Worm (Caenorhabditis elegans) whole organism, mixed stage, embryonic: Measurements from ENCODE around the gene sri-54.
A peak's percentile ranks its signal among the peaks of the same experiment; 100 is the strongest.

Experiments used
- M03D4.4 ChIP-seq: sonication (generic microtip); optimal IDR thresholded peaks from 2 replicates; lab custom pipeline; 2017; ENCODE audit warnings: mild to moderate bottlenecking, missing genetic modification characterization, missing compliant biosample characterization
- bed-3 ChIP-seq: fragments of 200-800 bp; sonication (Bioruptor generic); optimal IDR thresholded peaks from 3 replicates; lab custom pipeline; 2018; ENCODE audit warnings: mild to moderate bottlenecking, missing genetic modification characterization, moderate library complexity, missing compliant biosample characterization
- blmp-1 ChIP-seq: fragments of 150-350 bp; optimal IDR thresholded peaks from 2 replicates; lab custom pipeline; 2014; ENCODE audit warnings: missing biosample characterization, missing genetic modification characterization
- ceh-39 ChIP-seq: fragments of 150-350 bp; optimal IDR thresholded peaks from 2 replicates; lab custom pipeline; 2014; ENCODE audit warnings: missing biosample characterization, missing genetic modification characterization
- ceh-43 ChIP-seq: fragments of 200-800 bp; sonication (Bioruptor generic); optimal IDR thresholded peaks from 2 replicates; lab custom pipeline; 2018; ENCODE audit warnings: mild to moderate bottlenecking, missing genetic modification characterization, moderate library complexity, missing compliant biosample characterization
- ceh-83 ChIP-seq: fragments of 200-800 bp; sonication (Bioruptor generic); optimal IDR thresholded peaks from 2 replicates; lab custom pipeline; 2018; ENCODE audit warnings: mild to moderate bottlenecking, missing genetic modification characterization, missing compliant biosample characterization
- ces-1 ChIP-seq: fragments of 150-350 bp; optimal IDR thresholded peaks from 2 replicates; lab custom pipeline; 2014; ENCODE audit warnings: missing biosample characterization, missing genetic modification reagents, missing genetic modification characterization
- cnd-1 ChIP-seq: fragments of 200-800 bp; sonication (Bioruptor generic); optimal IDR thresholded peaks from 2 replicates; lab custom pipeline; 2018; ENCODE audit warnings: mild to moderate bottlenecking, missing genetic modification characterization, missing compliant biosample characterization
- drap-1 ChIP-seq: fragments of 200-800 bp; sonication (Bioruptor generic); optimal IDR thresholded peaks from 3 replicates; lab custom pipeline; 2018; ENCODE audit warnings: mild to moderate bottlenecking, missing genetic modification characterization, missing compliant biosample characterization
- elt-1 ChIP-seq: sonication (generic microtip); optimal IDR thresholded peaks from 2 replicates; lab custom pipeline; 2017; ENCODE audit warnings: missing genetic modification characterization, mild to moderate bottlenecking, missing compliant biosample characterization, antibody characterized with exemption, moderate library complexity, borderline replicate concordance; ENCODE audit not compliant: insufficient read depth
- elt-3 ChIP-seq: fragments of 150-350 bp; optimal IDR thresholded peaks from 2 replicates; lab custom pipeline; 2014; ENCODE audit warnings: missing biosample characterization, missing genetic modification characterization
- ham-2 ChIP-seq: fragments of 200-800 bp; sonication (Bioruptor generic); optimal IDR thresholded peaks from 2 replicates; lab custom pipeline; 2018; ENCODE audit warnings: mild to moderate bottlenecking, missing genetic modification characterization, missing compliant biosample characterization
- hlh-1 ChIP-seq: fragments of 150-350 bp; optimal IDR thresholded peaks from 2 replicates; lab custom pipeline; 2014; ENCODE audit warnings: missing biosample characterization, missing genetic modification reagents, missing genetic modification characterization
- lin-13 ChIP-seq: fragments of 150-350 bp; optimal IDR thresholded peaks from 2 replicates; lab custom pipeline; 2014; ENCODE audit warnings: missing biosample characterization, missing genetic modification characterization
- lin-32 ChIP-seq: fragments of 200-800 bp; sonication (Bioruptor generic); optimal IDR thresholded peaks from 2 replicates; lab custom pipeline; 2018; ENCODE audit warnings: mild to moderate bottlenecking, missing genetic modification characterization, missing compliant biosample characterization
- lsy-2 ChIP-seq: fragments of 150-350 bp; optimal IDR thresholded peaks from 2 replicates; lab custom pipeline; 2014; ENCODE audit warnings: missing biosample characterization, missing genetic modification characterization
- mab-5 ChIP-seq: fragments of 150-350 bp; optimal IDR thresholded peaks from 2 replicates; lab custom pipeline; 2014; ENCODE audit warnings: missing biosample characterization, missing genetic modification characterization
- mep-1 ChIP-seq: fragments of 150-350 bp; optimal IDR thresholded peaks from 2 replicates; lab custom pipeline; 2017; ENCODE audit warnings: missing biosample characterization, missing genetic modification reagents, missing genetic modification characterization, inconsistent platforms
- mls-2 ChIP-seq: sonication (generic microtip); optimal IDR thresholded peaks from 2 replicates; lab custom pipeline; 2016; ENCODE audit warnings: mild to moderate bottlenecking, missing genetic modification characterization, moderate library complexity, missing compliant biosample characterization
- nhr-12 ChIP-seq: fragments of 150-350 bp; optimal IDR thresholded peaks from 2 replicates; lab custom pipeline; 2014; ENCODE audit warnings: missing biosample characterization, missing genetic modification characterization
- nhr-2 ChIP-seq: fragments of 150-350 bp; optimal IDR thresholded peaks from 2 replicates; lab custom pipeline; 2014; ENCODE audit warnings: missing biosample characterization, missing genetic modification characterization
- nhr-237 ChIP-seq: fragments of 150-350 bp; optimal IDR thresholded peaks from 2 replicates; lab custom pipeline; 2014; ENCODE audit warnings: missing biosample characterization, missing genetic modification characterization
- nhr-28 ChIP-seq: fragments of 150-350 bp; optimal IDR thresholded peaks from 2 replicates; lab custom pipeline; 2014; ENCODE audit warnings: missing biosample characterization, missing genetic modification characterization
- nhr-76 ChIP-seq: sonication (generic microtip); optimal IDR thresholded peaks from 2 replicates; lab custom pipeline; 2017; ENCODE audit warnings: missing biosample characterization, missing genetic modification characterization
- pha-4 ChIP-seq: fragments of 150-350 bp; optimal IDR thresholded peaks from 2 replicates; lab custom pipeline; 2018; ENCODE audit warnings: missing biosample characterization, missing genetic modification reagents, missing genetic modification characterization
- sem-2 ChIP-seq: fragments of 200-800 bp; sonication (Bioruptor generic); optimal IDR thresholded peaks from 2 replicates; lab custom pipeline; 2018; ENCODE audit warnings: mild to moderate bottlenecking, missing genetic modification characterization, missing compliant biosample characterization
- sptf-1 ChIP-seq: sonication (generic microtip); optimal IDR thresholded peaks from 2 replicates; lab custom pipeline; 2017; ENCODE audit warnings: mild to moderate bottlenecking, missing genetic modification characterization, moderate library complexity, missing compliant biosample characterization
- unc-120 ChIP-seq: sonication (generic microtip); optimal IDR thresholded peaks from 2 replicates; lab custom pipeline; 2017; ENCODE audit warnings: missing genetic modification characterization, missing compliant biosample characterization; ENCODE audit not compliant: poor library complexity, severe bottlenecking
- unc-39 ChIP-seq: fragments of 150-350 bp; optimal IDR thresholded peaks from 2 replicates; lab custom pipeline; 2014; ENCODE audit warnings: missing biosample characterization, missing genetic modification characterization
- unc-62 ChIP-seq: fragments of 150-350 bp; optimal IDR thresholded peaks from 2 replicates; lab custom pipeline; 2014; ENCODE audit warnings: missing biosample characterization, missing genetic modification reagents, missing genetic modification characterization
- ztf-11 ChIP-seq: fragments of 150-350 bp; optimal IDR thresholded peaks from 2 replicates; lab custom pipeline; 2014; ENCODE audit warnings: missing biosample characterization, missing genetic modification characterization

sri-54 gene

ce11 chrII:3112313-3112712, 25.4 kb downstream of the sri-54 start, which contains the start of gene Y25C1A.2:
Gene Y25C1A.2 (plus strand): TSS chrII:3112613.
- TF ChIP-seq unc-39 (tag; lab: Kevin White, UChicago) = no peak
- no peak for TF ChIP-seq ceh-39 (tag; lab: Kevin White, UChicago)
- no peak for TF ChIP-seq ceh-43
- TF ChIP-seq sem-2 (GFP tag; lab: Kevin White, UChicago) = no peak
- TF ChIP-seq lin-13 = no peak
- no peak for TF ChIP-seq unc-120 (tag; lab: Kevin White, UChicago)
- TF ChIP-seq bed-3 (GFP tag; lab: Kevin White, UChicago) = no peak
- no peak for TF ChIP-seq cnd-1 (tag; lab: Kevin White, UChicago)
- no peak for TF ChIP-seq elt-3 (tag; lab: Kevin White, UChicago)
- TF ChIP-seq mab-5 (tag; lab: Kevin White, UChicago) = no peak
- no peak for TF ChIP-seq elt-1 (tag; lab: Kevin White, UChicago)
- no peak for TF ChIP-seq blmp-1 (tag; lab: Kevin White, UChicago)
- TF ChIP-seq M03D4.4 (tag; lab: Kevin White, UChicago) = no peak
- TF ChIP-seq sptf-1 = no peak
- TF ChIP-seq ces-1 (GFP tag; lab: Kevin White, UChicago) = no peak
- TF ChIP-seq mls-2 = no peak
- no peak for TF ChIP-seq nhr-76 (tag; lab: Kevin White, UChicago)
- TF ChIP-seq ceh-83 = no peak

ce11 chrII:3111147-3111546, 26.6 kb downstream of the sri-54 start, which contains the start of gene Y25C1A.13:
Gene Y25C1A.13 (minus strand): TSS chrII:3111247.
- no peak for TF ChIP-seq unc-62 (GFP tag; lab: Kevin White, UChicago)
- TF ChIP-seq bed-3 (GFP tag; lab: Kevin White, UChicago) = no peak
- no peak for TF ChIP-seq hlh-1 (tag; lab: Kevin White, UChicago)
- no peak for TF ChIP-seq lsy-2 (tag; lab: Kevin White, UChicago)
- TF ChIP-seq mab-5 (tag; lab: Kevin White, UChicago) = no peak
- no peak for TF ChIP-seq sptf-1
- no peak for TF ChIP-seq pha-4 (tag; lab: Kevin White, UChicago)
- TF ChIP-seq nhr-28 (tag; lab: Kevin White, UChicago) = no peak
- TF ChIP-seq unc-39 (tag; lab: Kevin White, UChicago) = no peak

- TF ChIP-seq nhr-2 = no peak
Observed at ce11 chrII:3110099-3110498, 27.6 kb downstream of the sri-54 start.

- no peak for TF ChIP-seq nhr-76 (tag; lab: Kevin White, UChicago)
Observed at ce11 chrII:3109533-3109932, 28.2 kb downstream of the sri-54 start.

ce11 chrII:3108101-3108500, 29.6 kb downstream of the sri-54 start:
- TF ChIP-seq blmp-1 (tag; lab: Kevin White, UChicago) = no peak
- peak; percentile 43 for TF ChIP-seq ceh-83
- no peak for TF ChIP-seq ces-1 (GFP tag; lab: Kevin White, UChicago)
- no peak for TF ChIP-seq nhr-237 (tag; lab: Kevin White, UChicago)
- no peak for TF ChIP-seq ztf-11 (tag; lab: Kevin White, UChicago)
- TF ChIP-seq lsy-2 (tag; lab: Kevin White, UChicago) = no peak

ce11 chrII:3105765-3106164, 31.9 kb downstream of the sri-54 start, which contains the start of gene clec-122:
Gene clec-122 (plus strand): TSS chrII:3106065.
- no peak for TF ChIP-seq nhr-2
- TF ChIP-seq nhr-12 = no peak
- no peak for TF ChIP-seq unc-62 (GFP tag; lab: Kevin White, UChicago)
- TF ChIP-seq mep-1 (tag; lab: Kevin White, UChicago) = no peak
- no peak for TF ChIP-seq unc-39 (tag; lab: Kevin White, UChicago)
- no peak for TF ChIP-seq ces-1 (GFP tag; lab: Kevin White, UChicago)
- no peak for TF ChIP-seq ceh-43
- no peak for TF ChIP-seq drap-1

- no peak for TF ChIP-seq unc-62 (GFP tag; lab: Kevin White, UChicago)
- no peak for TF ChIP-seq lin-32
- no peak for TF ChIP-seq ceh-83
- TF ChIP-seq hlh-1 (tag; lab: Kevin White, UChicago) = no peak
- TF ChIP-seq M03D4.4 (tag; lab: Kevin White, UChicago) = no peak
- no peak for TF ChIP-seq ham-2
- TF ChIP-seq sptf-1 = no peak
- TF ChIP-seq ceh-43 = no peak
Observed at ce11 chrII:3102018-3102417, 35.7 kb downstream of the sri-54 start, which contains the start of gene clec-121. Gene clec-121 (plus strand): TSS chrII:3102318.
